Fruit fly (Drosophila melanogaster) whole organism, embryonic: ENCODE measurements around the gene sxe2.

Experiments
- Aef1 ChIP-seq: fragments of 200-800 bp; sonication (Bioruptor generic); IDR thresholded peaks from 3 replicates; pipeline ENCODE4 v1.3.6; 2022; ENCODE audit warnings: missing biosample characterization, missing genetic modification characterization
- Antp ChIP-seq: fragments of 200-800 bp; sonication (Bioruptor generic); optimal IDR thresholded peaks from 3 replicates; lab custom pipeline; 2016; ENCODE audit warnings: missing biosample characterization, missing genetic modification characterization
- CG10979 ChIP-seq: fragments of 200-800 bp; sonication (Bioruptor generic); optimal IDR thresholded peaks from 2 replicates; lab custom pipeline; 2018; ENCODE audit warnings: missing biosample characterization, mild to moderate bottlenecking, missing genetic modification characterization, moderate library complexity
- CG11723 ChIP-seq: fragments of 200-800 bp; sonication (Bioruptor generic); optimal IDR thresholded peaks from 2 replicates; lab custom pipeline; 2017; ENCODE audit warnings: missing biosample characterization, mild to moderate bottlenecking, missing genetic modification characterization
- CG13296 ChIP-seq: fragments of 200-800 bp; sonication (Bioruptor generic); optimal IDR thresholded peaks from 3 replicates; lab custom pipeline; 2018; ENCODE audit warnings: missing biosample characterization, mild to moderate bottlenecking, missing genetic modification characterization
- CG15073 ChIP-seq: fragments of 200-800 bp; sonication (Bioruptor generic); optimal IDR thresholded peaks from 2 replicates; lab custom pipeline; 2016; ENCODE audit warnings: missing biosample characterization, missing genetic modification characterization
- CG15269 ChIP-seq: fragments of 200-800 bp; sonication (Bioruptor generic); optimal IDR thresholded peaks from 2 replicates; lab custom pipeline; 2018; ENCODE audit warnings: missing biosample characterization, mild to moderate bottlenecking, missing genetic modification characterization, moderate library complexity
- CG30020 ChIP-seq: fragments of 200-800 bp; optimal IDR thresholded peaks from 2 replicates; lab custom pipeline; 2019; ENCODE audit warnings: missing biosample characterization, mild to moderate bottlenecking, missing genetic modification characterization, moderate library complexity
- CG32532 ChIP-seq: fragments of 200-800 bp; sonication (Bioruptor generic); IDR thresholded peaks from 2 replicates; pipeline ENCODE4 v1.3.6; 2022; ENCODE audit warnings: missing biosample characterization, missing genetic modification characterization
- CG3281 ChIP-seq: fragments of 200-800 bp; sonication (Bioruptor generic); optimal IDR thresholded peaks from 3 replicates; lab custom pipeline; 2017; ENCODE audit warnings: missing biosample characterization, mild to moderate bottlenecking, missing genetic modification characterization
- CG34224 ChIP-seq: fragments of 200-800 bp; sonication (Bioruptor generic); IDR thresholded peaks from 3 replicates; pipeline ENCODE4 v1.3.6; 2022; ENCODE audit warnings: missing biosample characterization, missing genetic modification characterization; ENCODE audit not compliant: partially characterized antibody
- CG34422 ChIP-seq: fragments of 200-800 bp; sonication (Bioruptor generic); IDR thresholded peaks from 3 replicates; pipeline ENCODE4 v1.3.6; 2022; ENCODE audit warnings: missing biosample characterization, missing genetic modification characterization
- CG3838 ChIP-seq: fragments of 200-800 bp; sonication (Bioruptor generic); optimal IDR thresholded peaks from 3 replicates; lab custom pipeline; 2016; ENCODE audit warnings: missing biosample characterization, missing genetic modification characterization
- CG4707 ChIP-seq: fragments of 200-800 bp; sonication (Bioruptor generic); optimal IDR thresholded peaks from 2 replicates; lab custom pipeline; 2018; ENCODE audit warnings: missing biosample characterization, mild to moderate bottlenecking, missing genetic modification characterization, moderate library complexity
- CG6765 ChIP-seq: fragments of 200-800 bp; sonication (Bioruptor generic); optimal IDR thresholded peaks from 3 replicates; lab custom pipeline; 2017; ENCODE audit warnings: missing biosample characterization, mild to moderate bottlenecking, missing genetic modification characterization
- CG7556 ChIP-seq: fragments of 200-800 bp; sonication (Bioruptor generic); optimal IDR thresholded peaks from 2 replicates; lab custom pipeline; 2017; ENCODE audit warnings: missing biosample characterization, mild to moderate bottlenecking, missing genetic modification characterization
- CrebB ChIP-seq: fragments of 200-800 bp; sonication (Bioruptor generic); optimal IDR thresholded peaks from 3 replicates; lab custom pipeline; 2018; ENCODE audit warnings: missing biosample characterization, mild to moderate bottlenecking, missing genetic modification characterization
- Deaf1 ChIP-seq: fragments of 200-800 bp; optimal IDR thresholded peaks from 3 replicates; lab custom pipeline; 2019; ENCODE audit warnings: missing biosample characterization, mild to moderate bottlenecking, missing genetic modification characterization, moderate library complexity
- E2f2 ChIP-seq: fragments of 200-800 bp; sonication (Bioruptor generic); IDR thresholded peaks from 2 replicates; pipeline ENCODE4 v1.3.6; 2022; ENCODE audit warnings: missing biosample characterization, missing genetic modification characterization
- H15 ChIP-seq: fragments of 200-800 bp; sonication (Bioruptor generic); IDR thresholded peaks from 3 replicates; pipeline ENCODE4 v1.3.6; 2022; ENCODE audit warnings: missing biosample characterization, missing genetic modification characterization
- HmgD ChIP-seq: fragments of 200-800 bp; sonication (Bioruptor generic); optimal IDR thresholded peaks from 3 replicates; lab custom pipeline; 2016; ENCODE audit warnings: missing biosample characterization, missing genetic modification characterization
- Hmx ChIP-seq: fragments of 200-800 bp; sonication (Bioruptor generic); optimal IDR thresholded peaks from 2 replicates; lab custom pipeline; 2016; ENCODE audit warnings: missing biosample characterization, missing genetic modification characterization
- Hr3 ChIP-seq: fragments of 200-800 bp; sonication (Bioruptor generic); optimal IDR thresholded peaks from 3 replicates; lab custom pipeline; 2016; ENCODE audit warnings: missing biosample characterization, missing genetic modification characterization
- Lim3 ChIP-seq: fragments of 200-800 bp; sonication (Bioruptor generic); IDR thresholded peaks from 2 replicates; pipeline ENCODE4 v1.3.6; 2022; ENCODE audit warnings: missing biosample characterization, missing genetic modification characterization
- Myb ChIP-seq: fragments of 200-800 bp; sonication (Bioruptor generic); optimal IDR thresholded peaks from 2 replicates; lab custom pipeline; 2016; ENCODE audit warnings: missing biosample characterization, missing genetic modification characterization
- NC2α ChIP-seq: fragments of 200-800 bp; sonication (Bioruptor generic); optimal IDR thresholded peaks from 2 replicates; lab custom pipeline; 2016; ENCODE audit warnings: missing biosample characterization, missing genetic modification characterization
- NK7.1 ChIP-seq: fragments of 200-800 bp; sonication (Bioruptor generic); optimal IDR thresholded peaks from 3 replicates; lab custom pipeline; 2016; ENCODE audit warnings: missing biosample characterization, missing genetic modification characterization
- Six4 ChIP-seq: fragments of 200-800 bp; sonication (Bioruptor generic); optimal IDR thresholded peaks from 2 replicates; lab custom pipeline; 2016; ENCODE audit warnings: missing biosample characterization, missing genetic modification characterization
- Sox100B ChIP-seq: fragments of 200-800 bp; sonication (Bioruptor generic); optimal IDR thresholded peaks from 3 replicates; lab custom pipeline; 2018; ENCODE audit warnings: missing biosample characterization, mild to moderate bottlenecking, missing genetic modification characterization
- Taf1 ChIP-seq: fragments of 200-800 bp; sonication (Bioruptor generic); IDR thresholded peaks from 2 replicates; pipeline ENCODE4 v1.3.6; 2022; ENCODE audit warnings: missing biosample characterization, missing genetic modification characterization
- Xbp1 ChIP-seq: fragments of 200-800 bp; sonication (Bioruptor generic); optimal IDR thresholded peaks from 3 replicates; lab custom pipeline; 2016; ENCODE audit warnings: missing biosample characterization, mild to moderate bottlenecking, missing genetic modification characterization
- aop ChIP-seq: fragments of 200-800 bp; sonication (Bioruptor generic); IDR thresholded peaks from 2 replicates; pipeline ENCODE4 v1.3.6; 2022; ENCODE audit warnings: missing biosample characterization, missing genetic modification characterization
- ap ChIP-seq: fragments of 200-800 bp; sonication (Bioruptor generic); IDR thresholded peaks from 2 replicates; pipeline ENCODE4 v1.3.6; 2022; ENCODE audit warnings: missing biosample characterization, missing genetic modification characterization
- bsh ChIP-seq, 2 experiments: fragments of 200-800 bp; sonication (Bioruptor generic); optimal IDR thresholded peaks; 2 replicates each; lab custom pipeline; 2017 to 2018; ENCODE audit warnings: mild to moderate bottlenecking in 2 of 2, missing biosample characterization in 2 of 2, missing genetic modification characterization in 2 of 2, moderate library complexity in 1 of 2
- cg ChIP-seq: fragments of 200-800 bp; sonication (Bioruptor generic); optimal IDR thresholded peaks from 3 replicates; lab custom pipeline; 2019; ENCODE audit warnings: missing biosample characterization, mild to moderate bottlenecking, missing genetic modification characterization, moderate library complexity
- chm ChIP-seq: fragments of 200-800 bp; sonication (Bioruptor generic); IDR thresholded peaks from 2 replicates; pipeline ENCODE4 v1.3.6; 2022; ENCODE audit warnings: missing biosample characterization, missing genetic modification characterization
- chn ChIP-seq: fragments of 200-800 bp; sonication (Bioruptor generic); optimal IDR thresholded peaks from 2 replicates; lab custom pipeline; 2016; ENCODE audit warnings: missing biosample characterization, missing genetic modification characterization
- cwo ChIP-seq: fragments of 200-800 bp; sonication (Bioruptor generic); optimal IDR thresholded peaks from 3 replicates; lab custom pipeline; 2017; ENCODE audit warnings: missing biosample characterization, missing genetic modification characterization, mild to moderate bottlenecking, moderate library complexity, missing genetic modification reagents
- dan ChIP-seq: fragments of 200-800 bp; sonication (Bioruptor generic); IDR thresholded peaks from 2 replicates; pipeline ENCODE4 v1.3.6; 2022; ENCODE audit warnings: missing biosample characterization, missing genetic modification characterization
- dati ChIP-seq: fragments of 200-800 bp; sonication (Bioruptor generic); IDR thresholded peaks from 2 replicates; pipeline ENCODE4 v1.3.6; 2022; ENCODE audit warnings: missing biosample characterization, missing genetic modification characterization
- dimm ChIP-seq: fragments of 200-800 bp; sonication (Bioruptor generic); IDR thresholded peaks from 2 replicates; pipeline ENCODE4 v1.3.6; 2022; ENCODE audit warnings: missing biosample characterization, missing genetic modification characterization
- fru ChIP-seq: fragments of >200 bp; optimal IDR thresholded peaks from 2 replicates; lab custom pipeline; 2017
- gce ChIP-seq: fragments of 200-800 bp; sonication (Bioruptor generic); IDR thresholded peaks from 3 replicates; pipeline ENCODE4 v1.3.6; 2022; ENCODE audit warnings: missing biosample characterization, missing genetic modification characterization
- inv ChIP-seq: fragments of 200-800 bp; sonication (Bioruptor generic); IDR thresholded peaks from 2 replicates; pipeline ENCODE4 v1.3.6; 2022; ENCODE audit warnings: missing biosample characterization, missing genetic modification characterization; ENCODE audit not compliant: partially characterized antibody
- mam ChIP-seq: fragments of 200-800 bp; sonication (Bioruptor generic); optimal IDR thresholded peaks from 3 replicates; lab custom pipeline; 2016; ENCODE audit warnings: missing biosample characterization, missing genetic modification characterization
- nerfin-1 ChIP-seq: fragments of 200-800 bp; sonication (Bioruptor generic); optimal IDR thresholded peaks from 3 replicates; lab custom pipeline; 2019; ENCODE audit warnings: missing biosample characterization, mild to moderate bottlenecking, missing genetic modification characterization, moderate library complexity
- oc ChIP-seq: fragments of 200-800 bp; sonication (Bioruptor generic); optimal IDR thresholded peaks from 2 replicates; lab custom pipeline; 2018; ENCODE audit warnings: missing biosample characterization, mild to moderate bottlenecking, missing genetic modification characterization, moderate library complexity
- otp ChIP-seq: fragments of 200-800 bp; sonication (Bioruptor generic); IDR thresholded peaks from 3 replicates; pipeline ENCODE4, ENCODE4 v1.3.6; 2022; ENCODE audit warnings: missing biosample characterization, missing genetic modification characterization
- peb ChIP-seq: fragments of 200-800 bp; sonication (Bioruptor generic); IDR thresholded peaks from 2 replicates; pipeline ENCODE4 v1.3.6; 2022; ENCODE audit warnings: missing biosample characterization, missing genetic modification characterization
- repo ChIP-seq: fragments of 200-800 bp; sonication (Bioruptor generic); optimal IDR thresholded peaks from 2 replicates; lab custom pipeline; 2016; ENCODE audit warnings: missing biosample characterization, missing genetic modification characterization
- stc ChIP-seq: fragments of 200-800 bp; sonication (Bioruptor generic); IDR thresholded peaks from 2 replicates; pipeline ENCODE4 v1.3.6; 2022; ENCODE audit warnings: missing biosample characterization, missing genetic modification characterization
- wek ChIP-seq: fragments of 200-800 bp; sonication (Bioruptor generic); optimal IDR thresholded peaks from 3 replicates; lab custom pipeline; 2018; ENCODE audit warnings: missing biosample characterization, mild to moderate bottlenecking, missing genetic modification characterization, moderate library complexity
- zfh1 ChIP-seq: fragments of 200-800 bp; sonication (Bioruptor generic); IDR thresholded peaks from 3 replicates; pipeline ENCODE4 v1.3.6; 2022; ENCODE audit warnings: missing biosample characterization, missing genetic modification characterization

The sxe2 gene

DNA sequence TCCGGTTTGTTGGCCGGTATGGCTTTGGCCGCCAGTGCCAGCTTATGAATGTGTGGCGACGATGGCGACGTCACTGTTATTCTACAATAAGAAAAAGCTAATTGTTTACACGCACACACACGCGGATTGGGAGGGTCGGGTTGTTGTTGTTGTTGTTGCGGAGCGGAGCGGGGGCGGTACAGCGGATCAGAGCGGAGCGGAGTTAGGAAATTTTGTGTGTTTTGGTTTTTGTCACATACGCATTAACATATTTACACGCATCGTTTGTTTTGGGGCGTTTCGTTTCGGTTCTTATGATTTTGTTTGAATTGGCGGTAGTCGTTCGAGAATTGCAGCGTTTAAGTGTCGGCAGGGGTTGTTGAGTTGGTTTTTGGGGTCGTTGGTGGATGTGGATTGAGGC is 14.4 kb upstream of the sxe2 start (continued):
- TF ChIP-seq CG6765 (GFP tag; lab: Kevin White, UChicago) (peak; percentile 24), Taf1 (GFP tag; lab: Robert Waterston, UW) (no peak), ap (GFP tag; lab: Robert Waterston, UW) (no peak), CG4707 (peak; percentile 22), dati (GFP tag; lab: Robert Waterston, UW) (no peak), mam (no peak), NK7.1 (GFP tag; lab: Kevin White, UChicago) (no peak), chn (GFP tag; lab: Kevin White, UChicago) (no peak), otp (GFP tag; lab: Robert Waterston, UW) (no peak), bsh (GFP tag; optimal IDR thresholded peaks at IDR 0.05; lab: Kevin White, UChicago) (peak in 1 of 2 experiments; percentile 54), Xbp1 (no peak), oc (tag; lab: Kevin White, UChicago) (peak; percentile 73), Aef1 (0 out of 3 replicates have a peak, but pooled peaks have one; percentile 30), CG7556 (GFP tag; lab: Kevin White, UChicago) (no peak), dimm (no peak), Hmx (GFP tag; lab: Kevin White, UChicago) (no peak), Deaf1 (no peak), H15 (GFP tag; lab: Robert Waterston, UW) (no peak), stc (GFP tag; lab: Robert Waterston, UW) (no peak), fru (lab: Kevin White, UChicago) (no peak), cwo (no peak), HmgD (no peak), CG32532 (no peak), NC2α (GFP tag; lab: Kevin White, UChicago) (no peak), CrebB (peak; percentile 45), Myb (GFP tag; lab: Kevin White, UChicago) (peak; percentile 5), E2f2 (GFP tag; lab: Robert Waterston, UW) (no peak), inv (GFP tag; lab: Robert Waterston, UW) (no peak), nerfin-1 (tag; lab: Kevin White, UChicago) (peak; percentile 26), zfh1 (GFP tag; lab: Robert Waterston, UW) (peak; percentile 45; the same call in 1 of the 3 replicates), peb (no peak), cg (peak; percentile 58), wek (GFP tag; lab: Kevin White, UChicago) (peak; percentile 33), aop (GFP tag; lab: Robert Waterston, UW) (no peak), CG11723 (GFP tag; lab: Kevin White, UChicago) (peak; percentile 42), CG3838 (GFP tag; lab: Kevin White, UChicago) (peak; percentile 3), CG34422 (GFP tag; lab: Robert Waterston, UW) (no peak), Six4 (GFP tag; lab: Kevin White, UChicago) (no peak), CG15269 (no peak), CG15073 (no peak), Hr3 (GFP tag; lab: Kevin White, UChicago) (no peak), CG10979 (no peak), CG13296 (GFP tag; lab: Kevin White, UChicago) (no peak), CG30020 (tag; lab: Kevin White, UChicago) (no peak), gce (peak; percentile 43; the same call in 1 of the 3 replicates), chm (GFP tag; lab: Robert Waterston, UW) (peak; percentile 41; the same call in 1 of the 2 replicates), Lim3 (GFP tag; lab: Robert Waterston, UW) (no peak), CG3281 (GFP tag; lab: Kevin White, UChicago) (no peak), Antp (GFP tag; lab: Kevin White, UChicago) (no peak), dan (GFP tag; lab: Robert Waterston, UW) (no peak), repo (GFP tag; lab: Kevin White, UChicago) (no peak), Sox100B (GFP tag; lab: Kevin White, UChicago) (no peak), CG34224 (GFP tag; lab: Robert Waterston, UW) (no peak)
